Fruit fly (Drosophila melanogaster) whole organism, adult: ENCODE results near the gene CG10280.

Experiments used
- CG11617 ChIP-seq: fragments of 200-800 bp; sonication (Bioruptor generic); optimal IDR thresholded peaks from 2 replicates; lab custom pipeline; 2017; ENCODE audit warnings: mild to moderate bottlenecking, missing biosample characterization, missing genetic modification reagents, missing genetic modification characterization
- CG12768 ChIP-seq: fragments of 200-800 bp; sonication (Bioruptor generic); optimal IDR thresholded peaks from 2 replicates; lab custom pipeline; 2017; ENCODE audit warnings: missing biosample characterization, missing genetic modification characterization, mild to moderate bottlenecking, moderate library complexity, missing genetic modification reagents
- CG14711 ChIP-seq: fragments of 200-800 bp; sonication (Bioruptor generic); optimal IDR thresholded peaks from 2 replicates; lab custom pipeline; 2018; ENCODE audit warnings: missing biosample characterization, mild to moderate bottlenecking, missing genetic modification characterization, moderate library complexity
- CG1620 ChIP-seq: fragments of 200-800 bp; sonication (Bioruptor generic); optimal IDR thresholded peaks from 2 replicates; lab custom pipeline; 2016; ENCODE audit warnings: missing biosample characterization, missing genetic modification characterization
- CG33017 ChIP-seq: fragments of 200-800 bp; sonication (Bioruptor generic); optimal IDR thresholded peaks from 2 replicates; lab custom pipeline; 2018; ENCODE audit warnings: missing biosample characterization, mild to moderate bottlenecking, missing genetic modification characterization, moderate library complexity
- CG5204 ChIP-seq: fragments of 200-800 bp; sonication (Bioruptor generic); optimal IDR thresholded peaks from 2 replicates; lab custom pipeline; 2016; ENCODE audit warnings: missing biosample characterization, missing genetic modification characterization
- CG7045 ChIP-seq: fragments of 200-800 bp; sonication (Bioruptor generic); optimal IDR thresholded peaks from 2 replicates; lab custom pipeline; 2017; ENCODE audit warnings: missing biosample characterization, mild to moderate bottlenecking, missing genetic modification characterization
- CG7101 ChIP-seq: fragments of 200-800 bp; sonication (Bioruptor generic); optimal IDR thresholded peaks from 2 replicates; lab custom pipeline; 2018; ENCODE audit warnings: missing biosample characterization, mild to moderate bottlenecking, missing genetic modification characterization, moderate library complexity
- Clk ChIP-seq: fragments of 200-800 bp; sonication (Bioruptor generic); optimal IDR thresholded peaks from 2 replicates; lab custom pipeline; 2017; ENCODE audit warnings: missing biosample characterization, missing genetic modification characterization
- Crg-1 ChIP-seq: fragments of 200-800 bp; sonication (Bioruptor generic); optimal IDR thresholded peaks from 2 replicates; lab custom pipeline; 2016; ENCODE audit warnings: missing biosample characterization, missing genetic modification characterization
- Hr96 ChIP-seq: fragments of 200-800 bp; sonication (Bioruptor generic); optimal IDR thresholded peaks from 2 replicates; lab custom pipeline; 2016; ENCODE audit warnings: missing biosample characterization, missing genetic modification characterization
- Mnt ChIP-seq: fragments of 200-800 bp; sonication (Bioruptor generic); optimal IDR thresholded peaks from 2 replicates; lab custom pipeline; 2016; ENCODE audit warnings: missing biosample characterization, mild to moderate bottlenecking, missing genetic modification characterization
- bab1 ChIP-seq: fragments of 200-800 bp; sonication (Bioruptor generic); optimal IDR thresholded peaks from 3 replicates; lab custom pipeline; 2019; ENCODE audit warnings: missing biosample characterization, mild to moderate bottlenecking, missing genetic modification characterization, moderate library complexity
- cic ChIP-seq: fragments of 200-800 bp; sonication (Bioruptor generic); optimal IDR thresholded peaks from 2 replicates; lab custom pipeline; 2017; ENCODE audit warnings: missing biosample characterization, mild to moderate bottlenecking, missing genetic modification characterization, moderate library complexity
- cnc ChIP-seq, 2 experiments: fragments of >200 bp; optimal IDR thresholded peaks; 2 replicates each; lab custom pipeline; 2017
- kay ChIP-seq: fragments of 200-800 bp; sonication (Bioruptor generic); peaks from one replicate; lab custom pipeline; 2016; ENCODE audit warnings: missing biosample characterization, missing genetic modification characterization, borderline replicate concordance
- ovo ChIP-seq: fragments of 200-800 bp; sonication (Bioruptor generic); optimal IDR thresholded peaks from 2 replicates; lab custom pipeline; 2016; ENCODE audit warnings: missing biosample characterization, missing genetic modification characterization
- pad ChIP-seq: fragments of 200-800 bp; sonication (Bioruptor generic); optimal IDR thresholded peaks from 3 replicates; lab custom pipeline; 2017; ENCODE audit warnings: missing biosample characterization, missing genetic modification characterization, mild to moderate bottlenecking, moderate library complexity, missing genetic modification reagents
- tj ChIP-seq: fragments of 200-800 bp; sonication (Bioruptor generic); optimal IDR thresholded peaks from 3 replicates; lab custom pipeline; 2017; ENCODE audit warnings: missing biosample characterization, mild to moderate bottlenecking, missing genetic modification characterization, moderate library complexity
- toe ChIP-seq: fragments of 200-800 bp; sonication (Bioruptor generic); optimal IDR thresholded peaks from 2 replicates; lab custom pipeline; 2016; ENCODE audit warnings: missing biosample characterization, missing genetic modification characterization

Gene CG10280

DNA sequence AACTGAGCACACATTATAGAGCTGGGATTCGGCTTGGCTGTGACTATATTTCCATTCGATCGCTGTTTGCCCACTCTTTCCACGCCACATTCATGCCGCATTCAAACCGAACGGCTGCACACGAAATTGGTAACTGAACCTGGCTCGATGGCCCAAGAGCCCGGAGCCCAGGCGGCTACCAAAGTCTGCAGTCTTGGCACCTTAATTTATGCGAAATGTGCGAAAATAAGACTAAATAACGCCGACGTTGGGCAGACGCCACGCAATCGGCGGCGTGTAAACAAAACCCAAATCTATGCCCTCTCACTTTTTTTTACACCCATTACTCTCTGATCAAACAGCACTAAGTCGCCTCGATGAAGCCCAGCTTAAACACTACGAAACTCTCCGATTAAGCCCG lies at the start of gene CG10280:
Gene CG10280 (minus strand): TSS at position 101 of the 400 bp plus-strand sequence.
- TF ChIP-seq CG7101 (tag; lab: Kevin White, UChicago) = no peak
- no peak for TF ChIP-seq CG1620 (GFP tag; lab: Kevin White, UChicago)
- TF ChIP-seq pad (GFP tag; lab: Kevin White, UChicago) = no peak
- TF ChIP-seq CG7045 (GFP tag; lab: Kevin White, UChicago) = no peak
- no peak for TF ChIP-seq CG11617 (GFP tag; lab: Kevin White, UChicago)

DNA sequence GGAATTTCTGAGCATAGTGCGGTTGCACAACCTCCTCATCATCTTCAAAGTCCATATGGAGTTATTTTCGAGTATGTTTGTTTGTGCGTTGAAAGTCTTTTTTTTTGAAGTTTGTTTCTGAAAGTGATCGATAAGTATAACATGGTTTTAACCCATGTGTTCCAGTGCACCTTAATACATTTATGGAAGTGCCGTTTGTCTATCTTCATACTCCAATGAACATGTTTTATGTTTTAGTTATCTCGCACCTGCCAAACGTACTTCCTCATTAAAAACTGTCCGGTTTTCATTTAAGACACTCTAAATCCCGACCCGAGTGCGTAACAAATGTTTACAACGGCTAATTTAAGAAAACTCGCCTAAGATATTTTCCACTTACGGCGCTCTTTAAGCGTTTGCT lies 45.7 kb upstream of the CG10280 start, which contains the start of gene CG15580:
Gene CG15580 (minus strand): TSS at position 101 of the 400 bp plus-strand sequence.
- TF ChIP-seq CG12768 (GFP tag; lab: Kevin White, UChicago) (no peak), CG1620 (GFP tag; lab: Kevin White, UChicago) (no peak), tj (GFP tag; lab: Kevin White, UChicago) (no peak), Mnt (GFP tag; lab: Kevin White, UChicago) (no peak), bab1 (GFP tag; lab: Kevin White, UChicago) (no peak), CG5204 (GFP tag; lab: Kevin White, UChicago) (no peak), toe (GFP tag; lab: Kevin White, UChicago) (no peak), kay (GFP tag; lab: Kevin White, UChicago) (no peak), CG33017 (tag; lab: Kevin White, UChicago) (no peak), CG14711 (tag; lab: Kevin White, UChicago) (no peak), CG7101 (tag; lab: Kevin White, UChicago) (no peak), Clk (GFP tag; lab: Kevin White, UChicago) (no peak), Hr96 (no peak), cic (GFP tag; lab: Kevin White, UChicago) (no peak), CG11617 (GFP tag; lab: Kevin White, UChicago) (no peak), CG7045 (GFP tag; lab: Kevin White, UChicago) (no peak)

DNA sequence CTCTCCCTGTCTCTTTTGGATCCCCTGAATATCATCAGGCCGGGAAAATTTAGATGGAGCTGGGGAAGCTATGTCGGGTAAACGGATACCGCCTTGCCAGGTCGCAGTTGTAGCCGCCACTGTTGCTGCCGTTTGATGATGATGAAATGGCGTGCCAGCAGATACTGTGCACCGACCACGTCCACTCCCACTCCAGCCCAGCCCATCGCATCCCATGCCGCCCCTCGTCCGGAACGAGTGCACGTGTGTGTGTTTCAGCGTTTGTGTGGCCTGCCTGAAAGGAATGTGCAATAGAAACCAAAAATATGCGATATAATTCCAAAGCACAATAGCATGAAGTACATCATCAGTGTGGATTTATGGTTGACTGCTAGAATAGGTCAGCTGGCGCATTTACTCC lies 26.5 kb upstream of the CG10280 start:
- TF ChIP-seq pad (GFP tag; lab: Kevin White, UChicago) (no peak), tj (GFP tag; lab: Kevin White, UChicago) (no peak), Crg-1 (GFP tag; lab: Kevin White, UChicago) (no peak), CG33017 (tag; lab: Kevin White, UChicago) (no peak), Clk (GFP tag; lab: Kevin White, UChicago) (no peak), kay (GFP tag; lab: Kevin White, UChicago) (no peak), CG12768 (GFP tag; lab: Kevin White, UChicago) (no peak), Hr96 (no peak), ovo (no peak), toe (GFP tag; lab: Kevin White, UChicago) (no peak), bab1 (GFP tag; lab: Kevin White, UChicago) (no peak), CG7101 (tag; lab: Kevin White, UChicago) (no peak), CG1620 (GFP tag; lab: Kevin White, UChicago) (no peak), CG5204 (GFP tag; lab: Kevin White, UChicago) (no peak), cnc (optimal IDR thresholded peaks at IDR 0.05; lab: Kevin White, UChicago) (no peak), Mnt (GFP tag; lab: Kevin White, UChicago) (no peak), CG7045 (GFP tag; lab: Kevin White, UChicago) (no peak), cic (GFP tag; lab: Kevin White, UChicago) (no peak), CG11617 (GFP tag; lab: Kevin White, UChicago) (no peak), CG14711 (tag; lab: Kevin White, UChicago) (no peak)

DNA sequence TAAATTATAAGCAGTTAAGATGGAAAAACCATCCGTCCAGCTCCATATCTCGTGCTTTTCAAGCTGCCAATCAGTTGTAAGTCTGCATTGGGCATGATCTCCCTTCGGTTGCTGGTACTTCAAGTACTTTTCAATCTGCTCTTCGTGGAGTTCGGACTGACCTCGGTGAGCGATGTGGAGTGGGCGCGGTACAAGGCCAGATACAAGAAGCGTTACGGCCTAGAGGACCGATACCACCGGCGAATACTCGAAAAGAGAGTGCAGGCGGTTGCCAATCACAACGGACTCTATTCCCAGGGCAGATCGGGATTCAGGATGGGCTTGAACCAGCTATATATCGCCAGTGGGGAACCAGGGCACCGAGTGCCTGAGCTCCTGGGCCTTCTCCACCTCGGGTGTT lies 15.9 kb upstream of the CG10280 start:
- TF ChIP-seq cnc (optimal IDR thresholded peaks at IDR 0.05; lab: Kevin White, UChicago) (no peak), Hr96 (no peak), cic (GFP tag; lab: Kevin White, UChicago) (no peak), toe (GFP tag; lab: Kevin White, UChicago) (no peak), CG33017 (tag; lab: Kevin White, UChicago) (no peak), CG7045 (GFP tag; lab: Kevin White, UChicago) (no peak), bab1 (GFP tag; lab: Kevin White, UChicago) (no peak), Mnt (GFP tag; lab: Kevin White, UChicago) (no peak), Crg-1 (GFP tag; lab: Kevin White, UChicago) (no peak), tj (GFP tag; lab: Kevin White, UChicago) (no peak), CG14711 (tag; lab: Kevin White, UChicago) (no peak), Clk (GFP tag; lab: Kevin White, UChicago) (no peak), CG12768 (GFP tag; lab: Kevin White, UChicago) (no peak)

DNA sequence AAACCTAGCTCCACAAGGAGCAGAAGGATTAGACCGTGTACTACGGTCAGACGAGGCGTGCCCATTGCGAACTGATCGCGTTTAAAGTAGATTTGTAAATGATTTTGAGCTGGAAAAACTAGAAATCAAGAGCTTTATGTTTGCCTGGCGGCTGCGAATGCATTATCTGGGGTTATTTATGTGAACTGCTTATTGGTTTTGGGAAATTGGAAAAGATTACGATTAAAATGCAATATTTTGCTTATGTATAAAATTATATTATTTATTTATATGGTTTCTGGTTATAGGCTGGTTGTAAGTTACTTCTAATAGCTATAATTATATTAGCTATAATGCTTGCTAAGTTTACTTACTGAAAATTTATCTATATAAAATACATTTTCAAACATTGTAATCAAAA lies 15.4 kb upstream of the CG10280 start, which contains the start of gene CtsL3:
Gene CtsL3 (minus strand): TSS at position 101 of the 400 bp plus-strand sequence.
- TF ChIP-seq bab1 (GFP tag; lab: Kevin White, UChicago) (no peak), CG14711 (tag; lab: Kevin White, UChicago) (no peak), Hr96 (no peak), tj (GFP tag; lab: Kevin White, UChicago) (no peak), CG7045 (GFP tag; lab: Kevin White, UChicago) (no peak), kay (GFP tag; lab: Kevin White, UChicago) (no peak), CG11617 (GFP tag; lab: Kevin White, UChicago) (no peak), ovo (no peak), Clk (GFP tag; lab: Kevin White, UChicago) (no peak), pad (GFP tag; lab: Kevin White, UChicago) (no peak), cic (GFP tag; lab: Kevin White, UChicago) (no peak), CG12768 (GFP tag; lab: Kevin White, UChicago) (no peak), CG1620 (GFP tag; lab: Kevin White, UChicago) (no peak), Mnt (GFP tag; lab: Kevin White, UChicago) (no peak), CG7101 (tag; lab: Kevin White, UChicago) (no peak), CG5204 (GFP tag; lab: Kevin White, UChicago) (no peak)
